Fruit fly (Drosophila melanogaster): ENCODE measurements around the gene Gr39b.

DNA sequence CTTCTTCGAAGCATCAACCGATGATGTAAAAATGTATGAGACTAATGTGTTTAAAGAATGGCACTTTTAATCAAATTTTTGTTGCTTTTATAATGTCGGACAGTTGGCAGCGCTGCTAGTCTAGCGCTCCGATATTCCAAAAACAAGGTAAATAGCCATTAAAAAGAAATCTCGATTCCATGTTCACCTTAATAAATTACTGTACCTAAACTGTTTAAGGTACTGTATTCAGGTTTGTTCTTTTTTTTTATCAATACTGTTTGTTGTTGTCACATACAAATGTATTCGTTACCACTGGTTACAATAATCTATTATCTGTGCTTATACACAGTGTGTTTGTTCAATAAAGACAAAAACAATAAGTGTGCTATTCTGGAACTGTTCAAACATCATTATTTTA, 8.6 kb downstream of the Gr39b start, which contains the start of gene dtr:
- TF ChIP-seq ewg (GFP tag; optimal IDR thresholded peaks at IDR 0.05) (no peak), h (optimal IDR thresholded peaks at IDR 0.05) (no peak), Aef1 (GFP tag; IDR thresholded peaks at IDR 0.05) (no peak), CG13624 (GFP tag; optimal IDR thresholded peaks at IDR 0.05) (no peak), CG15696 (tag; optimal IDR thresholded peaks at IDR 0.05) (no peak), kni (GFP tag; optimal IDR thresholded peaks at IDR 0.05) (no peak), CG6854 (GFP tag; optimal IDR thresholded peaks at IDR 0.05) (no peak), CG14014 (GFP tag; IDR thresholded peaks at IDR 0.05) (no peak), Fer3 (tag; optimal IDR thresholded peaks at IDR 0.05) (no peak), CG7963 (GFP tag; IDR thresholded peaks at IDR 0.05; ENCODE audit: partially characterized antibody) (no peak), CG6683 (GFP tag; optimal IDR thresholded peaks at IDR 0.05) (no peak), fru (optimal IDR thresholded peaks at IDR 0.05) (no peak)
